Fruit fly (Drosophila melanogaster) whole organism, prepupa: ENCODE results near the gene EndoA.

ENCODE experiments used
- CG11294 ChIP-seq: fragments of 200-800 bp; sonication (Bioruptor generic); IDR thresholded peaks from 2 replicates; pipeline ENCODE4 v1.3.6; 2022; ENCODE audit warnings: missing biosample characterization, missing genetic modification characterization
- CG1621 ChIP-seq: fragments of 200-800 bp; sonication (Bioruptor generic); optimal IDR thresholded peaks from 3 replicates; lab custom pipeline; 2018; ENCODE audit warnings: missing biosample characterization, mild to moderate bottlenecking, missing genetic modification characterization
- CG16779 ChIP-seq: fragments of 200-800 bp; sonication (Bioruptor generic); optimal IDR thresholded peaks from 3 replicates; lab custom pipeline; 2017; ENCODE audit warnings: missing biosample characterization, mild to moderate bottlenecking, missing genetic modification characterization
- Ets21C ChIP-seq: fragments of 200-800 bp; sonication (Bioruptor generic); optimal IDR thresholded peaks from 3 replicates; lab custom pipeline; 2016; ENCODE audit warnings: missing biosample characterization, missing genetic modification characterization
- Hr39 ChIP-seq: fragments of 200-800 bp; sonication (Bioruptor generic); optimal IDR thresholded peaks from 2 replicates; lab custom pipeline; 2016; ENCODE audit warnings: missing biosample characterization, missing genetic modification characterization
- Hr4 ChIP-seq: fragments of 200-800 bp; sonication (Bioruptor generic); optimal IDR thresholded peaks from 3 replicates; lab custom pipeline; 2016; ENCODE audit warnings: missing biosample characterization, missing genetic modification characterization
- Met ChIP-seq: fragments of 200-800 bp; sonication (Bioruptor generic); optimal IDR thresholded peaks from 3 replicates; lab custom pipeline; 2016; ENCODE audit warnings: missing biosample characterization, missing genetic modification characterization
- dac ChIP-seq: fragments of 200-800 bp; sonication (Bioruptor generic); optimal IDR thresholded peaks from 2 replicates; lab custom pipeline; 2017; ENCODE audit warnings: missing biosample characterization, mild to moderate bottlenecking, missing genetic modification characterization
- topi ChIP-seq: fragments of 200-800 bp; sonication (Bioruptor generic); optimal IDR thresholded peaks from 3 replicates; lab custom pipeline; 2016; ENCODE audit warnings: missing biosample characterization, missing genetic modification characterization

DNA sequence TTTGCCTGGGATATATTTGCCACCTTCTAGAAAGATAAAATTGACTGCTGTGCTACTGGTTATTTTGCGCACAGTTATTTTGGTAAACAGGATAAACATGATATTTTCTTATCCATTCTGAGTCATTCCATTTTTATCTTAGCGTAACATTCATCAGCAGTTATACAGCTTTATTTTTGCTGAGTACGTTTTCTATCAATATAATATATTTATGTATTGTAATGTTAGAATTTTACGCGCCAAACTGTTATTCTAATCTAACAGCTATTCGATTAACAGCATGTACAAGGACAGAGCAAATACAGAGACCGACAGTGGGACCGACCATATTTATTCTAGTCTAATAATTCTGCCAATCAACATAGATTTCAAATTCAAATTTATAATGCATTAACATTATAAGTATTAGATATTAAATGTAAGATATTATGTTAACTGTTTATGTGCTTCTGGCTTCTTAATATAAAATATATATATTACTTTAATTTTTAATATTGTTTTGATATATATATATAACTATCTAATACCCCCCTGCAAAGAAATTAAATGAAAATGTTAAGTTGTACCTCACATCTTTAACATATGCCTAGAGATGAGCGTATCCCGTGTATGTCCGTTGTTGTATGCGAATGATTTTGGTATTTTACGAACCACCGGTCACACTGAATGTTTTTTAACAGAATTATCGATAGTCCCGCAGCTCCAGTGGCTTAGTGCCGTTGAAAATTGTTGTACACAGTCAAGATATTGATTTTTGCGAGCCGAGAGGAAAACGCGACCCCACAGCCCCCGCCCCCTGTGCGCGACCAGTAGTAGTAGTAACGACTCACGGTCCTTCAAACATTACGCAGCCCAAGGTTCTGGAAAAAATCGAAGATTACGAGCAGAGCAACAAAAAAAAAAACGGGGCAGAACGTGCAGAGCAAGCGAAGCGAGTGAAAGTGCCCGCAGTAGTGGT lies at the start of gene EndoA:
- TF ChIP-seq dac (GFP tag; lab: Kevin White, UChicago): no peak
- TF ChIP-seq Hr4 (GFP tag; lab: Kevin White, UChicago): peak; percentile 38
- no peak; the same call in 1 of the 2 replicates for TF ChIP-seq CG11294 (GFP tag; lab: Robert Waterston, UW)
- no peak for TF ChIP-seq Hr39
- TF ChIP-seq topi (GFP tag; lab: Kevin White, UChicago): peak; percentile 13
- no peak for TF ChIP-seq CG16779 (tag; lab: Kevin White, UChicago)
- TF ChIP-seq Met: no peak
- no peak for TF ChIP-seq CG1621 (tag; lab: Kevin White, UChicago)
- TF ChIP-seq Ets21C (GFP tag; lab: Kevin White, UChicago): no peak
